Worm (Caenorhabditis elegans): ENCODE results near the gene F41H8.1.

Gene F41H8.1

DNA sequence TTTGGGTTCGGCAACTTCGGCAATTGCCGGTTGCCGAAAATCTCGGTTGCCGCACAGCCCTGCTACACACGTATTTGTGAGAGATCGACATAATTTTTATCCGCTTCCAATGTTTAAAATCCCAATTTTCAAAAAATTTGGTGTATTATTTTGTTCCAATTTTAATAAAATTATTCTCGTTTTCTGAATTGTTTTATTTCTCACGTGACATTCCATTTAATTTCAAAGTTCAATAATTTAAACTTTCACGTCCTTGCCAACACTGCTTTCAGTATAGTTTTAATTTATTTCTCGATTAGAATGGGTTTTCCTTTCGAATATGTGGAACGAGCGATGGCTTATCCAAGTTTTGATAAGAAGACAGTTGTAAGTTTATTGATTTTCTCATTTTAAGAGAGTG, 23.1 kb downstream of the F41H8.1 start, which contains the start of gene K09C6.2:
K09C6.2 (plus strand) TSS at position 301 of the 400 bp plus-strand sequence.
- no peak for TF ChIP-seq snu-23 (GFP tag; optimal IDR thresholded peaks at IDR 0.05)

- TF ChIP-seq C16A3.4 (tag; optimal IDR thresholded peaks at IDR 0.05), result no peak
- peak; percentile 91 for TF ChIP-seq snpc-4 (tag; optimal IDR thresholded peaks at IDR 0.05)
These were observed 25.5 kb downstream of the F41H8.1 start for ce11 chrV:858841-859456.

ce11 chrV:866729-867128, 33.3 kb downstream of the F41H8.1 start, which contains the start of gene T02B11.3:
Gene T02B11.3, minus strand, starts transcription at chrV:866829.
- TF ChIP-seq hlh-17 (GFP tag; optimal IDR thresholded peaks at IDR 0.05; ENCODE audit: borderline replicate concordance), result no peak
- no peak for TF ChIP-seq hlh-4 (tag; optimal IDR thresholded peaks at IDR 0.05)
- no peak for TF ChIP-seq rnt-1 (tag; optimal IDR thresholded peaks at IDR 0.05)
- no peak for TF ChIP-seq elt-3 (tag; optimal IDR thresholded peaks at IDR 0.05)
- no peak for TF ChIP-seq vab-15 (tag; optimal IDR thresholded peaks at IDR 0.05)
- TF ChIP-seq grh-1 (GFP tag; IDR thresholded peaks at IDR 0.05), result no peak
- no peak for TF ChIP-seq irx-1 (tag; optimal IDR thresholded peaks at IDR 0.05)
- TF ChIP-seq lin-14 (GFP tag; optimal IDR thresholded peaks at IDR 0.05), result no peak
- TF ChIP-seq Y116A8C.19 (tag; optimal IDR thresholded peaks at IDR 0.05; ENCODE audit: borderline replicate concordance), result no peak
- TF ChIP-seq nhr-77 (tag; optimal IDR thresholded peaks at IDR 0.05), result no peak
- TF ChIP-seq aha-1 (tag; optimal IDR thresholded peaks at IDR 0.05), result no peak
- no peak for TF ChIP-seq lin-13 (GFP tag; optimal IDR thresholded peaks at IDR 0.05)
- TF ChIP-seq lsy-2 (tag; optimal IDR thresholded peaks at IDR 0.05), result no peak
- TF ChIP-seq blmp-1 (tag; optimal IDR thresholded peaks at IDR 0.05), result no peak
- TF ChIP-seq nhr-90 (tag; optimal IDR thresholded peaks at IDR 0.05; ENCODE audit: poor library complexity), result no peak
- TF ChIP-seq aly-2 (tag; optimal IDR thresholded peaks at IDR 0.05), result no peak
- TF ChIP-seq swsn-7 (tag; optimal IDR thresholded peaks at IDR 0.05), result no peak
- TF ChIP-seq nhr-237 (tag; optimal IDR thresholded peaks at IDR 0.05), result no peak
- no peak for TF ChIP-seq zip-4 (GFP tag; optimal IDR thresholded peaks at IDR 0.05)
- TF ChIP-seq fkh-10 (GFP tag; optimal IDR thresholded peaks at IDR 0.05), result no peak

DNA sequence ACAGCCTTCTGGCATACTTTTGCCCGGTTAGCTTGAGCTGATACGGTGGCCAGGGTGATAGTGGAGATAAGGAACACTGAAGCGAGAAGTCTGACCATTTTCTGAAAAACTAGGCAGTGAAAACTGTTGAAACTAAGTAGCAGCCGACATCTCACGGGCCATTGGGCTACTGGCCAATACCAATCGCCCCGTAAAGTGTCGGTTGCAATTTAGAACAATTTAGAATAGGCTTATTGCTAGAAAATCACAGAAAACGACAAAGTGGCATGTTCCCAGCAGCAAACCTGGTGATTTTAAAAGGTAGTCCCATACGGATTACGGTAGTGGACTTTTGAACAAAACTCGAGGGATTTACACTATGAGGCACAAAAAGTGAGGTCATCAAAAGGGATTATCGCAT, 37.6 kb downstream of the F41H8.1 start, which contains the start of gene T02B11.4:
T02B11.4 (minus strand) TSS at position 101 of the 400 bp plus-strand sequence.
- TF ChIP-seq ceh-88 (GFP tag; IDR thresholded peaks at IDR 0.05) (no peak), lin-35 (GFP tag; optimal IDR thresholded peaks at IDR 0.05) (no peak), lin-39 (tag; optimal IDR thresholded peaks at IDR 0.05) (no peak), nhr-19 (GFP tag; conservative IDR thresholded peaks at IDR 0.05) (no peak), lin-15B (tag; optimal IDR thresholded peaks at IDR 0.05) (no peak), fkh-10 (GFP tag; optimal IDR thresholded peaks at IDR 0.05) (no peak), egl-13 (tag; optimal IDR thresholded peaks at IDR 0.05) (no peak), hlh-17 (GFP tag; optimal IDR thresholded peaks at IDR 0.05; ENCODE audit: borderline replicate concordance) (no peak), mef-2 (tag; optimal IDR thresholded peaks at IDR 0.05) (no peak), unc-130 (tag; optimal IDR thresholded peaks at IDR 0.05) (no peak), zip-4 (GFP tag; optimal IDR thresholded peaks at IDR 0.05) (no peak), ceh-82 (tag; optimal IDR thresholded peaks at IDR 0.05) (no peak), nhr-12 (tag; optimal IDR thresholded peaks at IDR 0.05) (no peak), elt-2 (tag; optimal IDR thresholded peaks at IDR 0.05) (no peak), pax-3 (tag; optimal IDR thresholded peaks at IDR 0.05) (no peak), alr-1 (tag; optimal IDR thresholded peaks at IDR 0.05; ENCODE audit: borderline replicate concordance) (no peak), pag-3 (tag; optimal IDR thresholded peaks at IDR 0.05; ENCODE audit: borderline replicate concordance, insufficient read depth) (no peak)

All from whole organism, L1 larva.